Fruit fly (Drosophila melanogaster): ENCODE results near the gene CG33061.

CG33061 gene

DNA sequence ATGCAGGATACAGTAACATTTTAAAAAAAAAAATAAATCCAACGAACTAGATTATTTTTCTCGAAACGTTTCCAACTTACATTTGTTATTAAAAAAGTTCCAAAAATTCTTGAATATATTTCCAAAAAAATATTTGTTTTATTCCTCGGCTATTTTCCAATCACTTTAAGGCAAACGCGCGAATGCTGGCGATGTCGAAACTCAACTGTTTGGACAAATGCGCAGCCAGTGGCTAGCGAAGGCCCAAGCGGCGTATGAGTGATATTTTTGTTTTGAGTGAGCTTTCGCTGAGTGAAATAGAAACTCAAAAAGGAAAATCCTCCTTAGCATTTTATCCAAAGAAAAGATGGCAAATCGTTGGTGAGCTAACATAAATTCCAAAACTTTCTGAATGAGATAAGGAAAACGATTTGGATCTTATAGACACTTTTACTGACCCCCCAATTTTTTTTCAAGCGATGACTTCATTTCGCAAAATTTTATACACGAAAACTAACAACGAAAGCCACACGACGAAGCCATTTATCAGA, 29.7 kb downstream of the CG33061 start, which contains the start of gene ringer (continued):
- peak; percentile 8 for TF ChIP-seq CG12659 (GFP tag; optimal IDR thresholded peaks at IDR 0.05)
- no peak for TF ChIP-seq ATbp (GFP tag; optimal IDR thresholded peaks at IDR 0.05)
- no peak for TF ChIP-seq CG31224 (GFP tag; IDR thresholded peaks at IDR 0.05)
- TF ChIP-seq bcd (GFP tag; optimal IDR thresholded peaks at IDR 0.05) = no peak
- TF ChIP-seq CG13287 (GFP tag; IDR thresholded peaks at IDR 0.05; ENCODE audit: partially characterized antibody) = no peak; the same call in 1 of the 2 replicates
- TF ChIP-seq sd (tag; optimal IDR thresholded peaks at IDR 0.05) = no peak
- TF ChIP-seq CG15073 (GFP tag; optimal IDR thresholded peaks at IDR 0.05) = no peak
- TF ChIP-seq CG2202 (tag; optimal IDR thresholded peaks at IDR 0.05) = no peak
- peak; percentile 21; the same call in 1 of the 2 replicates for TF ChIP-seq Bgb (GFP tag; IDR thresholded peaks at IDR 0.05; ENCODE audit: partially characterized antibody)
- TF ChIP-seq MESR4 (GFP tag; optimal IDR thresholded peaks at IDR 0.05) = no peak
- TF ChIP-seq tna (GFP tag; IDR thresholded peaks at IDR 0.05; ENCODE audit: partially characterized antibody) = no peak
- TF ChIP-seq CG10267 (tag; optimal IDR thresholded peaks at IDR 0.05) = no peak
- TF ChIP-seq CG12104 (GFP tag; optimal IDR thresholded peaks at IDR 0.05) = no peak
- peak; percentile 29 for TF ChIP-seq Jarid2 (GFP tag; optimal IDR thresholded peaks at IDR 0.05)
- TF ChIP-seq h (optimal IDR thresholded peaks at IDR 0.05) = no peak
- no peak for TF ChIP-seq CG10321 (GFP tag; IDR thresholded peaks at IDR 0.05)
- no peak for TF ChIP-seq scrt (GFP tag; optimal IDR thresholded peaks at IDR 0.05)
- TF ChIP-seq repo (GFP tag; optimal IDR thresholded peaks at IDR 0.05) = no peak
- no peak for TF ChIP-seq Ada2b (GFP tag; IDR thresholded peaks at IDR 0.05)
- no peak for TF ChIP-seq Bteb2 (GFP tag; optimal IDR thresholded peaks at IDR 0.05)
- no peak for TF ChIP-seq CG15269 (tag; optimal IDR thresholded peaks at IDR 0.05)
- no peak for TF ChIP-seq CG17385 (GFP tag; optimal IDR thresholded peaks at IDR 0.05)
- no peak for TF ChIP-seq CrebB (tag; optimal IDR thresholded peaks at IDR 0.05)
- TF ChIP-seq Rx (GFP tag; IDR thresholded peaks at IDR 0.05) = no peak
- TF ChIP-seq CG8388 (GFP tag; optimal IDR thresholded peaks at IDR 0.05) = no peak
- TF ChIP-seq Doc2 (GFP tag; IDR thresholded peaks at IDR 0.05) = no peak
- no peak for TF ChIP-seq CG4617 (GFP tag; optimal IDR thresholded peaks at IDR 0.05; ENCODE audit: borderline replicate concordance)
- no peak for TF ChIP-seq CG2875 (GFP tag; optimal IDR thresholded peaks at IDR 0.05)
- TF ChIP-seq lilli (GFP tag; optimal IDR thresholded peaks at IDR 0.05) = peak; percentile 31
- no peak for TF ChIP-seq Myb (GFP tag; optimal IDR thresholded peaks at IDR 0.05)
- TF ChIP-seq CG7271 (tag; optimal IDR thresholded peaks at IDR 0.05) = no peak
- no peak for TF ChIP-seq bowl (GFP tag; IDR thresholded peaks at IDR 0.05)
- no peak for TF ChIP-seq Oli (tag; optimal IDR thresholded peaks at IDR 0.05)
- TF ChIP-seq CG14710 (tag; optimal IDR thresholded peaks at IDR 0.05) = no peak
- TF ChIP-seq CG4360 (GFP tag; IDR thresholded peaks at IDR 0.05) = no peak
- TF ChIP-seq CG34376 (GFP tag; optimal IDR thresholded peaks at IDR 0.05) = peak; percentile 35
- 0 out of 2 replicates have a peak, but pooled peaks have one; percentile 21 for TF ChIP-seq sob (GFP tag; IDR thresholded peaks at IDR 0.05)
- TF ChIP-seq otp (GFP tag; IDR thresholded peaks at IDR 0.05) = no peak
- TF ChIP-seq shn (GFP tag; optimal IDR thresholded peaks at IDR 0.05) = no peak
- no peak for TF ChIP-seq CG6654 (GFP tag; optimal IDR thresholded peaks at IDR 0.05)
- TF ChIP-seq Meics (GFP tag; optimal IDR thresholded peaks at IDR 0.05) = peak; percentile 33
- no peak for TF ChIP-seq nom (GFP tag; optimal IDR thresholded peaks at IDR 0.05)
- TF ChIP-seq CG4282 (GFP tag; optimal IDR thresholded peaks at IDR 0.05) = no peak
- TF ChIP-seq lmd (GFP tag; IDR thresholded peaks at IDR 0.05) = no peak
- TF ChIP-seq Xbp1 (GFP tag; optimal IDR thresholded peaks at IDR 0.05) = no peak
- no peak for TF ChIP-seq dm (GFP tag; optimal IDR thresholded peaks at IDR 0.05)
- TF ChIP-seq gro (GFP tag; optimal IDR thresholded peaks at IDR 0.05) = peak; percentile 29
- no peak for TF ChIP-seq CG6254 (GFP tag; optimal IDR thresholded peaks at IDR 0.05)
- no peak for TF ChIP-seq Rfx (GFP tag; IDR thresholded peaks at IDR 0.05)
- TF ChIP-seq CG18619 (GFP tag; optimal IDR thresholded peaks at IDR 0.05) = peak; percentile 10
- no peak for TF ChIP-seq CG8765 (GFP tag; IDR thresholded peaks at IDR 0.05)
